Worm (Caenorhabditis elegans): ENCODE results near the gene C18A11.3.

ce11 chrX:8021609-8022008, 39.3 kb upstream of the C18A11.3 start:
- no peak for TF ChIP-seq aly-2 (tag; optimal IDR thresholded peaks at IDR 0.05)
- peak; percentile 73 for TF ChIP-seq lin-13 (GFP tag; optimal IDR thresholded peaks at IDR 0.05)
- peak; percentile 83 for TF ChIP-seq lin-11 (tag; optimal IDR thresholded peaks at IDR 0.05)
- peak; percentile 86 for TF ChIP-seq ztf-4 (tag; optimal IDR thresholded peaks at IDR 0.05)
- TF ChIP-seq snpc-4 (tag; optimal IDR thresholded peaks at IDR 0.05) = no peak
- TF ChIP-seq nhr-10 (tag; optimal IDR thresholded peaks at IDR 0.05) = no peak
- peak; percentile 29 for TF ChIP-seq unc-62 (GFP tag; optimal IDR thresholded peaks at IDR 0.05)
- no peak for TF ChIP-seq unc-39 (tag; optimal IDR thresholded peaks at IDR 0.05)
- TF ChIP-seq ztf-11 (tag; optimal IDR thresholded peaks at IDR 0.05) = no peak
- TF ChIP-seq ama-1 (optimal IDR thresholded peaks at IDR 0.05) = peak; percentile 2
- peak; percentile 3 for TF ChIP-seq zag-1 (tag; optimal IDR thresholded peaks at IDR 0.05)
- TF ChIP-seq unc-55 (GFP tag; optimal IDR thresholded peaks at IDR 0.05) = peak; percentile 31
- no peak for TF ChIP-seq R02D3.7 (tag; optimal IDR thresholded peaks at IDR 0.05)
- TF ChIP-seq lsy-2 (tag; optimal IDR thresholded peaks at IDR 0.05) = peak; percentile 34 to 89

All from whole organism, L2 larva.